Worm (Caenorhabditis elegans) whole organism, L1 larva: Measurements from ENCODE around the gene F23F1.2.

ENCODE experiments used
- F16B12.6 ChIP-seq: fragments of 150-350 bp; optimal IDR thresholded peaks from 2 replicates; lab custom pipeline; 2014; ENCODE audit warnings: missing biosample characterization, missing genetic modification characterization
- Y116A8C.19 ChIP-seq: sonication (generic microtip); optimal IDR thresholded peaks from 2 replicates; lab custom pipeline; 2016; ENCODE audit warnings: missing compliant biosample characterization, missing genetic modification characterization, borderline replicate concordance
- aha-1 ChIP-seq: fragments of 150-350 bp; optimal IDR thresholded peaks from 2 replicates; lab custom pipeline; 2014; ENCODE audit warnings: missing biosample characterization, missing genetic modification characterization
- blmp-1 ChIP-seq: fragments of 150-350 bp; optimal IDR thresholded peaks from 2 replicates; lab custom pipeline; 2014; ENCODE audit warnings: missing biosample characterization, missing genetic modification characterization
- ces-1 ChIP-seq: fragments of 150-350 bp; optimal IDR thresholded peaks from 2 replicates; lab custom pipeline; 2014; ENCODE audit warnings: missing biosample characterization, missing genetic modification reagents, missing genetic modification characterization
- dpl-1 ChIP-seq, 3 experiments: fragments of 150-350 bp in 2 of 3; sonication (generic microtip) in 1 of 3; optimal IDR thresholded peaks; 2 replicates each; lab custom pipeline; 2014 to 2017; ENCODE audit warnings: missing biosample characterization in 3 of 3, missing genetic modification characterization in 3 of 3, missing genetic modification reagents in 3 of 3
- efl-1 ChIP-seq, 4 experiments: fragments of 150-350 bp; optimal IDR thresholded peaks in 3 of 4; peaks in 1 of 4; 1 replicate in 1 of 4; 2 replicates in 3 of 4; lab custom pipeline; 2014; ENCODE audit warnings: missing biosample characterization in 2 of 4, missing genetic modification characterization in 2 of 4, missing genetic modification reagents in 2 of 4
- efl-3 ChIP-seq: fragments of 200-800 bp; sonication (Bioruptor generic); optimal IDR thresholded peaks from 2 replicates; lab custom pipeline; 2018; ENCODE audit warnings: mild to moderate bottlenecking, missing genetic modification characterization, missing compliant biosample characterization
- egl-13 ChIP-seq: sonication (generic microtip); optimal IDR thresholded peaks from 2 replicates; lab custom pipeline; 2016; ENCODE audit warnings: missing genotype, missing genetic modification reagents, missing genetic modification characterization, missing compliant biosample characterization
- egl-27 ChIP-seq, 2 experiments: fragments of 150-350 bp in 1 of 2; sonication (generic microtip); optimal IDR thresholded peaks; 3 replicates each; lab custom pipeline; 2017 to 2018; ENCODE audit warnings: missing biosample characterization in 2 of 2, missing genetic modification characterization in 2 of 2, missing genetic modification reagents in 2 of 2
- elt-2 ChIP-seq: sonication (generic microtip); optimal IDR thresholded peaks from 2 replicates; lab custom pipeline; 2016; ENCODE audit warnings: missing genetic modification characterization, mild to moderate bottlenecking, inconsistent platforms, missing compliant biosample characterization, missing genetic modification reagents
- ets-5 ChIP-seq: fragments of 200-800 bp; sonication (Bioruptor generic); IDR thresholded peaks from 2 replicates; pipeline ENCODE4 v1.3.6; 2022; ENCODE audit warnings: missing genetic modification characterization, missing compliant biosample characterization
- fkh-10 ChIP-seq: sonication (generic microtip); optimal IDR thresholded peaks from 2 replicates; lab custom pipeline; 2017; ENCODE audit warnings: missing biosample characterization, missing genetic modification reagents, missing genetic modification characterization
- fos-1 ChIP-seq: fragments of 150-350 bp; optimal IDR thresholded peaks from 2 replicates; lab custom pipeline; 2014; ENCODE audit warnings: missing biosample characterization, missing genetic modification characterization
- grh-1 ChIP-seq: fragments of 200-800 bp; sonication (Bioruptor generic); IDR thresholded peaks from 2 replicates; pipeline ENCODE4 v1.3.6; 2022; ENCODE audit warnings: missing genetic modification reagents, missing genetic modification characterization, missing compliant biosample characterization
- isw-1 ChIP-seq: fragments of 200-800 bp; sonication (Bioruptor generic); IDR thresholded peaks from 2 replicates; pipeline ENCODE4 v1.3.6; 2022; ENCODE audit warnings: missing genetic modification characterization, missing compliant biosample characterization
- jun-1 ChIP-seq: fragments of 150-350 bp; optimal IDR thresholded peaks from 2 replicates; lab custom pipeline; 2014; ENCODE audit warnings: missing biosample characterization, missing genetic modification reagents, missing genetic modification characterization
- lin-13 ChIP-seq: fragments of 150-350 bp; optimal IDR thresholded peaks from 2 replicates; lab custom pipeline; 2014; ENCODE audit warnings: missing biosample characterization, missing genetic modification reagents, missing genetic modification characterization
- lin-14 ChIP-seq: fragments of 200-800 bp; sonication (Bioruptor generic); optimal IDR thresholded peaks from 2 replicates; lab custom pipeline; 2018; ENCODE audit warnings: mild to moderate bottlenecking, missing genetic modification characterization, moderate library complexity, missing compliant biosample characterization
- lin-35 ChIP-seq, 2 experiments: fragments of 150-350 bp; optimal IDR thresholded peaks; 2 replicates each; lab custom pipeline; 2014; ENCODE audit warnings: missing biosample characterization in 2 of 2, missing genetic modification characterization in 2 of 2, missing genetic modification reagents in 2 of 2
- lin-39 ChIP-seq: fragments of 150-350 bp; optimal IDR thresholded peaks from 2 replicates; lab custom pipeline; 2014; ENCODE audit warnings: missing biosample characterization, missing genetic modification reagents, missing genetic modification characterization
- mab-9 ChIP-seq: fragments of 200-800 bp; sonication (Bioruptor generic); IDR thresholded peaks from 2 replicates; pipeline ENCODE4 v1.3.6; 2022; ENCODE audit warnings: missing genetic modification reagents, missing genetic modification characterization, missing compliant biosample characterization
- mef-2 ChIP-seq: fragments of 150-350 bp; optimal IDR thresholded peaks from 2 replicates; lab custom pipeline; 2014; ENCODE audit warnings: missing biosample characterization, missing genetic modification characterization
- mep-1 ChIP-seq: fragments of 150-350 bp; optimal IDR thresholded peaks from 2 replicates; lab custom pipeline; 2014; ENCODE audit warnings: missing biosample characterization, missing genetic modification characterization
- nhr-20 ChIP-seq: sonication (generic microtip); optimal IDR thresholded peaks from 2 replicates; lab custom pipeline; 2016; ENCODE audit warnings: mild to moderate bottlenecking, missing genetic modification characterization, missing compliant biosample characterization
- nhr-28 ChIP-seq: fragments of 150-350 bp; optimal IDR thresholded peaks from 2 replicates; lab custom pipeline; 2014; ENCODE audit warnings: missing biosample characterization, missing genetic modification characterization
- nhr-71 ChIP-seq: sonication (generic microtip); optimal IDR thresholded peaks from 2 replicates; lab custom pipeline; 2016; ENCODE audit warnings: mild to moderate bottlenecking, missing genetic modification characterization, moderate library complexity, missing compliant biosample characterization
- nhr-77 ChIP-seq: fragments of 150-350 bp; optimal IDR thresholded peaks from 2 replicates; lab custom pipeline; 2014; ENCODE audit warnings: missing biosample characterization, missing genetic modification characterization
- nhr-85 ChIP-seq: sonication (generic microtip); peaks from one replicate; lab custom pipeline; 2016; ENCODE audit warnings: missing genetic modification characterization, inconsistent platforms, missing compliant biosample characterization
- pqm-1 ChIP-seq: sonication (generic microtip); optimal IDR thresholded peaks from 3 replicates; lab custom pipeline; 2017; ENCODE audit warnings: missing biosample characterization, missing genetic modification characterization
- skn-1 ChIP-seq: fragments of 150-350 bp; optimal IDR thresholded peaks from 2 replicates; lab custom pipeline; 2014; ENCODE audit warnings: missing biosample characterization, missing genetic modification characterization
- snpc-4 ChIP-seq: fragments of 150-350 bp; optimal IDR thresholded peaks from 2 replicates; lab custom pipeline; 2014; ENCODE audit warnings: missing biosample characterization, missing genetic modification characterization
- snu-23 ChIP-seq: sonication (generic microtip); optimal IDR thresholded peaks from 2 replicates; lab custom pipeline; 2016; ENCODE audit warnings: missing genetic modification characterization, missing compliant biosample characterization
- sptf-1 ChIP-seq: fragments of 150-350 bp; optimal IDR thresholded peaks from 2 replicates; lab custom pipeline; 2014; ENCODE audit warnings: missing biosample characterization, missing genetic modification characterization
- unc-130 ChIP-seq: fragments of 150-350 bp; optimal IDR thresholded peaks from 2 replicates; lab custom pipeline; 2017; ENCODE audit warnings: missing biosample characterization, missing genetic modification characterization, inconsistent platforms
- unc-30 ChIP-seq: sonication (generic microtip); optimal IDR thresholded peaks from 2 replicates; lab custom pipeline; 2017; ENCODE audit warnings: missing biosample characterization, missing genetic modification characterization
- unc-62 ChIP-seq: fragments of 150-350 bp; optimal IDR thresholded peaks from 2 replicates; lab custom pipeline; 2014; ENCODE audit warnings: missing biosample characterization, missing genetic modification reagents, missing genetic modification characterization
- unc-86 ChIP-seq: sonication (generic microtip); optimal IDR thresholded peaks from 2 replicates; lab custom pipeline; 2016; ENCODE audit warnings: missing genetic modification characterization, missing compliant biosample characterization
- zip-4 ChIP-seq: fragments of 200-800 bp; sonication (Bioruptor generic); optimal IDR thresholded peaks from 2 replicates; lab custom pipeline; 2018; ENCODE audit warnings: mild to moderate bottlenecking, missing genetic modification characterization, moderate library complexity, missing compliant biosample characterization

The F23F1.2 gene

DNA sequence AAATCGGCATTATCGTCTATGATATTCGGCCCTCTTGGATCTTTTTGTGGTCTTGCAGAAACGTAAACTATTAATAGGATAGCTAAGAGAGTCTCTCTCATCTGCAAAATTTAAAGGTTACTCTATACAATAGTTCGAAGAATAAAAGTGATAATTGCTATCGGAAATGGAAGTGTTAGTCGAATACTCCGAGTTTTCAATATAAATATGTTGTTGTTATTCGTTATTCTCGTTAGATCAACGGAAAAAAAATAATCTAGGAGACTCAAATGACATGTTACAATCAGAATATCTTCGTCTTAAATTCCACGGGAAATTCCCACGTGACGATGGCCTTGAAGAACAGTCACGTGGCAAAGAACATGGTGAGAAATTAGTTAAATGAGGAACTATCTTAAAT, 21.2 kb downstream of the F23F1.2 start, which contains the start of gene tre-5:
tre-5 (minus strand) TSS at position 101 of the 400 bp plus-strand sequence.
- TF ChIP-seq grh-1 (GFP tag; lab: Robert Waterston, UW) (no peak), lin-35 (GFP tag; optimal IDR thresholded peaks at IDR 0.05; lab: Kevin White, UChicago) (peak in 1 of 2 experiments; percentile 16), efl-1 (optimal IDR thresholded peaks at IDR 0.05; lab: Kevin White, UChicago) (no peak), efl-1 (GFP tag; optimal IDR thresholded peaks at IDR 0.05 in 1 of 2; lab: Kevin White, UChicago) (peak in 1 of 2 experiments; percentile 76), snpc-4 (tag; lab: Kevin White, UChicago) (no peak)

DNA sequence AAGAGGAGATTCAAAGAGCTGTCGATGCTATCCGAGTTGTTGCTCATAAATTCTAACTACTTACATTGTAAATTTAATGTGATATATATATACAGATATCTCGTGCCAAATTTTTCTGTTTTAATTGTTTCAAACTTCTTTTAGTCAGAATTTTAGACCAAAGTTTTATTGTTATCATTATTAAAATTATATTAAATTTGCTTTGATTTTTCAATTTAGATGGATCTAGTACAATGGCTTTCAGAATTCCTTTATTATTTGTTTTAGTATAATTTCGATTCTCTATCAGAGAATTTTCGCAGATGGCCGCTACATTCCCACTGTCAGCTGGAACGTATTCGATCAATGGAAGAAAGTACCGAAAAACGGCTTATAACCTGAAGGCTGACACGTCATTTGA, 23.4 kb downstream of the F23F1.2 start, which contains the start of gene ascc-1:
ascc-1 (plus strand) TSS at position 301 of the 400 bp plus-strand sequence.
- TF ChIP-seq fos-1 (tag; lab: Kevin White, UChicago) (no peak), dpl-1 (GFP tag; optimal IDR thresholded peaks at IDR 0.05; lab: Kevin White, UChicago) (no peak), jun-1 (no peak), ets-5 (GFP tag; lab: Robert Waterston, UW) (no peak), isw-1 (GFP tag; lab: Robert Waterston, UW) (no peak), ces-1 (GFP tag; lab: Kevin White, UChicago) (no peak), zip-4 (GFP tag; lab: Kevin White, UChicago) (no peak)

DNA sequence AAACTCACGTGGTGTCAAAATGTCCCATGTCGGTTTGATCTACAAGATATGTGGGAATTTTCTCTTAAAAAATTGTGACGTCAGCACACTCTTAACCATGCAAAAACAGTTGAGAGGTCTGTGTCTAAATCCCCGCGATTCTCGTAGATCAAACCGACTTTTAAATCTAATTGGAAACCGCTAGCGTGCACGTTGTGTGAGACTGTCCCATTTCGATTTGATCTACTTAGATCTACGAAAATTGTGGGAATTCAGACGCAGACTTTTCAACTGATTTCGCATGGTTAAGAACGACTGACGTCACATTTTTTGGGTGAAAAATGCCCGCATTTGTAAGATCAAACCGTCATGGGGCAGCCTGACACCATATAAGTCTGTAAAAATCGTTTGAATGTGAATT, 23.9 kb downstream of the F23F1.2 start:
- no peak for TF ChIP-seq efl-1 (optimal IDR thresholded peaks at IDR 0.05; lab: Kevin White, UChicago)
- peak in 1 of 2 experiments; percentile 60 for TF ChIP-seq efl-1 (GFP tag; optimal IDR thresholded peaks at IDR 0.05 in 1 of 2; lab: Kevin White, UChicago)
- TF ChIP-seq nhr-28: no peak

DNA sequence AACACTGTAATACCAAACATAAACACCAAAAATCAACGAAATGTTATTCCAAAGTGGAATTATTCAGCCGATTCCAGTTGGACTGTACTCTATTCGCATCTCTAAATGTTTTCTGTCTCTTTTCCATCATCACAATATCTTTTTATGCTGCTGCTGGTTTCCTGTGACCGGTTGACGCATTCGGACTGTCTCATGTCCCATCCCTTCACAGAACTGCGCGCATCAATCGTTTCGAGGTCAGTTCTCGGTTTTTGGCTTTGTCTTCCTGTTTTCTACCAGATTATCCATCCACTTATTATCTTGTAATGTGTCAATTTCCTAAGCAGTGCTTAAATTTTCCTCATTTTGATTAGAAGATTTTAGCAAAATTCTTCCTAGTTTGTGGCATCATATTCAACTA, 26.0 kb downstream of the F23F1.2 start:
- TF ChIP-seq nhr-20 (tag; lab: Kevin White, UChicago): peak; percentile 24
- no peak for TF ChIP-seq lin-39 (tag; lab: Kevin White, UChicago)
- no peak for TF ChIP-seq nhr-28
- no peak for TF ChIP-seq unc-130
- no peak for TF ChIP-seq unc-62
- no peak for TF ChIP-seq zip-4 (GFP tag; lab: Kevin White, UChicago)
- TF ChIP-seq sptf-1 (tag; lab: Kevin White, UChicago): no peak
- TF ChIP-seq aha-1 (tag; lab: Kevin White, UChicago): no peak
- TF ChIP-seq mep-1 (tag; lab: Kevin White, UChicago): no peak
- TF ChIP-seq lin-13: no peak
- no peak for TF ChIP-seq egl-27 (tag; optimal IDR thresholded peaks at IDR 0.05; lab: Kevin White, UChicago)
- TF ChIP-seq grh-1 (GFP tag; lab: Robert Waterston, UW): no peak
- no peak for TF ChIP-seq mab-9 (GFP tag; lab: Robert Waterston, UW)
- peak; percentile 50 for TF ChIP-seq lin-14 (GFP tag; lab: Kevin White, UChicago)
- peak in 1 of 2 experiments; percentile 16 for TF ChIP-seq lin-35 (GFP tag; optimal IDR thresholded peaks at IDR 0.05; lab: Kevin White, UChicago)
- no peak for TF ChIP-seq F16B12.6 (tag; lab: Kevin White, UChicago)
- TF ChIP-seq dpl-1 (GFP tag; optimal IDR thresholded peaks at IDR 0.05; lab: Kevin White, UChicago): no peak
- TF ChIP-seq mef-2 (tag; lab: Kevin White, UChicago): no peak
- peak; percentile 59 for TF ChIP-seq blmp-1 (tag; lab: Kevin White, UChicago)
- no peak for TF ChIP-seq ets-5 (GFP tag; lab: Robert Waterston, UW)
- TF ChIP-seq egl-13: no peak
- TF ChIP-seq snu-23 (GFP tag; lab: Kevin White, UChicago): peak; percentile 54
- no peak for TF ChIP-seq elt-2 (tag; lab: Kevin White, UChicago)
- TF ChIP-seq unc-86: no peak
- no peak for TF ChIP-seq Y116A8C.19 (tag; lab: Kevin White, UChicago)
- peak; percentile 3 for TF ChIP-seq nhr-71
- no peak for TF ChIP-seq unc-30
- TF ChIP-seq pqm-1 (tag; lab: Kevin White, UChicago): no peak
- no peak for TF ChIP-seq fkh-10 (GFP tag; lab: Kevin White, UChicago)
- no peak for TF ChIP-seq efl-3
- TF ChIP-seq nhr-85 (tag; lab: Kevin White, UChicago): peak; percentile 65
- no peak for TF ChIP-seq nhr-77 (tag; lab: Kevin White, UChicago)
- no peak for TF ChIP-seq fos-1 (tag; lab: Kevin White, UChicago)
- TF ChIP-seq skn-1: no peak
